Fruit fly (Drosophila melanogaster): ENCODE results near the gene Ubx.

The Ubx gene

dm6 chr3R:16748558-16749172 is 14.4 kb upstream of the Ubx start (continued):
- no peak for TF ChIP-seq CG34422 (GFP tag; IDR thresholded peaks at IDR 0.05)
- peak; percentile 20 for TF ChIP-seq D19A (tag; optimal IDR thresholded peaks at IDR 0.05)
- no peak for TF ChIP-seq CG32767 (GFP tag; IDR thresholded peaks at IDR 0.05)
- 0 out of 2 replicates have a peak, but pooled peaks have one; percentile 25 for TF ChIP-seq HLH3B (GFP tag; IDR thresholded peaks at IDR 0.05)
- no peak for TF ChIP-seq CG3281 (GFP tag; optimal IDR thresholded peaks at IDR 0.05)
- no peak for TF ChIP-seq CG17359 (tag; optimal IDR thresholded peaks at IDR 0.05)
- TF ChIP-seq vvl (GFP tag; IDR thresholded peaks at IDR 0.05) = peak; percentile 43
- peak; percentile 45 for TF ChIP-seq pros (GFP tag; optimal IDR thresholded peaks at IDR 0.05)
- TF ChIP-seq NFAT (GFP tag; IDR thresholded peaks at IDR 0.05) = no peak
- TF ChIP-seq CG9817 (tag; optimal IDR thresholded peaks at IDR 0.05) = peak; percentile 9
- no peak for TF ChIP-seq Nf-YA (GFP tag; IDR thresholded peaks at IDR 0.05)
- peak; percentile 10 for TF ChIP-seq Sry-δ (GFP tag; optimal IDR thresholded peaks at IDR 0.05)
- TF ChIP-seq crol (GFP tag; IDR thresholded peaks at IDR 0.05) = no peak
- TF ChIP-seq kni (GFP tag; optimal IDR thresholded peaks at IDR 0.05) = peak; percentile 51
- no peak for TF ChIP-seq CG2120 (GFP tag; optimal IDR thresholded peaks at IDR 0.05)
- no peak for TF ChIP-seq CG9932 (GFP tag; IDR thresholded peaks at IDR 0.05)
- TF ChIP-seq ken (GFP tag; IDR thresholded peaks at IDR 0.05) = 0 out of 3 replicates have a peak, but pooled peaks have one; percentile 26
- TF ChIP-seq wek (GFP tag; optimal IDR thresholded peaks at IDR 0.05) = no peak
- TF ChIP-seq CG10366 (GFP tag; IDR thresholded peaks at IDR 0.05) = 0 out of 2 replicates have a peak, but pooled peaks have one; percentile 26
- TF ChIP-seq CG34376 (GFP tag; optimal IDR thresholded peaks at IDR 0.05) = no peak
- no peak for TF ChIP-seq sqz (GFP tag; optimal IDR thresholded peaks at IDR 0.05)
- peak; percentile 11 for TF ChIP-seq dmrt99B (tag; optimal IDR thresholded peaks at IDR 0.05)
- TF ChIP-seq CG18476 (GFP tag; optimal IDR thresholded peaks at IDR 0.05) = no peak
- peak; percentile 19 for TF ChIP-seq CG17568 (GFP tag; optimal IDR thresholded peaks at IDR 0.05)
- TF ChIP-seq cg (GFP tag; optimal IDR thresholded peaks at IDR 0.05) = peak; percentile 29
- TF ChIP-seq Mes4 (GFP tag; optimal IDR thresholded peaks at IDR 0.05) = no peak
- TF ChIP-seq Sox100B (GFP tag; optimal IDR thresholded peaks at IDR 0.05) = peak; percentile 5
- TF ChIP-seq Meics (GFP tag; optimal IDR thresholded peaks at IDR 0.05) = no peak
- TF ChIP-seq Rx (GFP tag; IDR thresholded peaks at IDR 0.05) = no peak
- TF ChIP-seq CG33557 (GFP tag; optimal IDR thresholded peaks at IDR 0.05) = peak; percentile 57
- TF ChIP-seq mam (GFP tag; optimal IDR thresholded peaks at IDR 0.05) = peak; percentile 17
- TF ChIP-seq sens-2 (GFP tag; IDR thresholded peaks at IDR 0.05) = no peak
- no peak for TF ChIP-seq repo (GFP tag; optimal IDR thresholded peaks at IDR 0.05)
- peak; percentile 7 for TF ChIP-seq unpg (GFP tag; optimal IDR thresholded peaks at IDR 0.05)
- TF ChIP-seq CG7357 (GFP tag; IDR thresholded peaks at IDR 0.05) = no peak
- TF ChIP-seq CG15011 (GFP tag; optimal IDR thresholded peaks at IDR 0.05) = no peak
- no peak for TF ChIP-seq CG6813 (GFP tag; optimal IDR thresholded peaks at IDR 0.05)
- TF ChIP-seq HLHmδ (GFP tag; optimal IDR thresholded peaks at IDR 0.05) = no peak
- TF ChIP-seq nmo (GFP tag; optimal IDR thresholded peaks at IDR 0.05) = peak; percentile 51
- TF ChIP-seq grn (GFP tag; optimal IDR thresholded peaks at IDR 0.05) = peak; percentile 5
- TF ChIP-seq CG3838 (GFP tag; optimal IDR thresholded peaks at IDR 0.05) = no peak
- no peak for TF ChIP-seq CG11456 (GFP tag; IDR thresholded peaks at IDR 0.05)
- TF ChIP-seq odd (GFP tag; optimal IDR thresholded peaks at IDR 0.05) = no peak
- TF ChIP-seq lola (GFP tag; optimal IDR thresholded peaks at IDR 0.05) = peak in 1 of 3 experiments; percentile 19
- TF ChIP-seq ash1 (GFP tag; optimal IDR thresholded peaks at IDR 0.05) = peak; percentile 42
- TF ChIP-seq Atf6 (GFP tag; IDR thresholded peaks at IDR 0.05) = no peak
- no peak for TF ChIP-seq slp2 (GFP tag; optimal IDR thresholded peaks at IDR 0.05)
- TF ChIP-seq CG2199 (GFP tag; IDR thresholded peaks at IDR 0.05) = 0 out of 3 replicates have a peak, but pooled peaks have one; percentile 55
- peak; percentile 5 for TF ChIP-seq disco-r (GFP tag; optimal IDR thresholded peaks at IDR 0.05)
- peak; percentile 19 for TF ChIP-seq ind (GFP tag; optimal IDR thresholded peaks at IDR 0.05)

All from whole organism, embryonic.